Fruit fly (Drosophila melanogaster) whole organism, embryonic: ENCODE measurements around the gene mRpL48.
A peak's percentile ranks its signal among the peaks of the same experiment; 100 is the strongest.

Experiments
- B-H2 ChIP-seq: fragments of 200-800 bp; sonication (Bioruptor generic); optimal IDR thresholded peaks from 2 replicates; lab custom pipeline; 2018; ENCODE audit warnings: missing biosample characterization, mild to moderate bottlenecking, missing genetic modification characterization
- CG10147 ChIP-seq: fragments of 200-800 bp; sonication (Bioruptor generic); optimal IDR thresholded peaks from 2 replicates; lab custom pipeline; 2019; ENCODE audit warnings: missing biosample characterization, mild to moderate bottlenecking, missing genetic modification characterization, moderate library complexity
- CG10267 ChIP-seq: fragments of 200-800 bp; sonication (Bioruptor generic); optimal IDR thresholded peaks from 2 replicates; lab custom pipeline; 2018; ENCODE audit warnings: missing biosample characterization, mild to moderate bottlenecking, missing genetic modification characterization, moderate library complexity
- CG10979 ChIP-seq: fragments of 200-800 bp; sonication (Bioruptor generic); optimal IDR thresholded peaks from 2 replicates; lab custom pipeline; 2018; ENCODE audit warnings: missing biosample characterization, mild to moderate bottlenecking, missing genetic modification characterization, moderate library complexity
- CG12071 ChIP-seq: fragments of 200-800 bp; sonication (Bioruptor generic); optimal IDR thresholded peaks from 3 replicates; lab custom pipeline; 2018; ENCODE audit warnings: missing biosample characterization, mild to moderate bottlenecking, missing genetic modification characterization
- CG13287 ChIP-seq: fragments of 200-800 bp; sonication (Bioruptor generic); IDR thresholded peaks from 2 replicates; pipeline ENCODE4 v1.3.6; 2022; ENCODE audit warnings: missing biosample characterization, missing genetic modification characterization; ENCODE audit not compliant: partially characterized antibody
- CG13424 ChIP-seq: fragments of 200-800 bp; sonication (Bioruptor generic); optimal IDR thresholded peaks from 2 replicates; lab custom pipeline; 2019; ENCODE audit warnings: missing biosample characterization, mild to moderate bottlenecking, missing genetic modification characterization, moderate library complexity
- CG13894 ChIP-seq: fragments of 200-800 bp; sonication (Bioruptor generic); optimal IDR thresholded peaks from 3 replicates; lab custom pipeline; 2018; ENCODE audit warnings: missing biosample characterization, mild to moderate bottlenecking, missing genetic modification characterization, moderate library complexity
- CG15514 ChIP-seq: fragments of 200-800 bp; sonication (Bioruptor generic); optimal IDR thresholded peaks from 3 replicates; lab custom pipeline; 2017; ENCODE audit warnings: missing biosample characterization, missing genetic modification characterization, mild to moderate bottlenecking, moderate library complexity, missing genetic modification reagents
- CG16779 ChIP-seq: fragments of 200-800 bp; sonication (Bioruptor generic); IDR thresholded peaks from 2 replicates; pipeline ENCODE4 v1.3.6; 2022; ENCODE audit warnings: missing biosample characterization, missing genetic modification characterization
- CG17186 ChIP-seq: fragments of 200-800 bp; sonication (Bioruptor generic); optimal IDR thresholded peaks from 3 replicates; lab custom pipeline; 2017; ENCODE audit warnings: missing biosample characterization, missing genetic modification reagents, missing genetic modification characterization
- CG17361 ChIP-seq: fragments of 200-800 bp; sonication (Bioruptor generic); IDR thresholded peaks from 3 replicates; pipeline ENCODE4 v1.3.6; 2022; ENCODE audit warnings: missing biosample characterization, missing genetic modification characterization
- CG17568 ChIP-seq: fragments of 200-800 bp; sonication (Bioruptor generic); optimal IDR thresholded peaks from 2 replicates; lab custom pipeline; 2018; ENCODE audit warnings: missing biosample characterization, mild to moderate bottlenecking, missing genetic modification characterization, moderate library complexity
- CG18011 ChIP-seq: fragments of 200-800 bp; sonication (Bioruptor generic); optimal IDR thresholded peaks from 2 replicates; lab custom pipeline; 2017; ENCODE audit warnings: missing biosample characterization, missing genetic modification characterization, mild to moderate bottlenecking, moderate library complexity, missing genotype
- CG2712 ChIP-seq: fragments of 200-800 bp; optimal IDR thresholded peaks from 3 replicates; lab custom pipeline; 2019; ENCODE audit warnings: missing biosample characterization, mild to moderate bottlenecking, missing genetic modification characterization, moderate library complexity
- CG2875 ChIP-seq: fragments of 200-800 bp; sonication (Bioruptor generic); optimal IDR thresholded peaks from 2 replicates; lab custom pipeline; 2017; ENCODE audit warnings: missing biosample characterization, mild to moderate bottlenecking, missing genetic modification characterization, missing genetic modification reagents
- CG30431 ChIP-seq: fragments of 200-800 bp; sonication (Bioruptor generic); optimal IDR thresholded peaks from 2 replicates; lab custom pipeline; 2017; ENCODE audit warnings: missing biosample characterization, missing genetic modification characterization
- CG32532 ChIP-seq: fragments of 200-800 bp; sonication (Bioruptor generic); IDR thresholded peaks from 2 replicates; pipeline ENCODE4 v1.3.6; 2022; ENCODE audit warnings: missing biosample characterization, missing genetic modification characterization
- CG3995 ChIP-seq: fragments of 200-800 bp; sonication (Bioruptor generic); optimal IDR thresholded peaks from 3 replicates; lab custom pipeline; 2016; ENCODE audit warnings: missing biosample characterization, missing genetic modification characterization
- CG4854 ChIP-seq: fragments of 200-800 bp; sonication (Bioruptor generic); optimal IDR thresholded peaks from 2 replicates; lab custom pipeline; 2016; ENCODE audit warnings: missing biosample characterization, missing genetic modification characterization, inconsistent platforms
- CG8290 ChIP-seq, 3 experiments: fragments of 200-800 bp; sonication (Bioruptor generic); optimal IDR thresholded peaks; 2 replicates each; lab custom pipeline; 2016 to 2019; ENCODE audit warnings: missing biosample characterization in 3 of 3, missing genetic modification characterization in 3 of 3, mild to moderate bottlenecking in 2 of 3, moderate library complexity in 1 of 3
- CG8478 ChIP-seq: fragments of >200 bp; optimal IDR thresholded peaks from 2 replicates; lab custom pipeline; 2018
- Chrac-16 ChIP-seq: fragments of 200-800 bp; sonication (Bioruptor generic); optimal IDR thresholded peaks from 3 replicates; lab custom pipeline; 2016; ENCODE audit warnings: missing biosample characterization, missing genetic modification characterization
- HHEX ChIP-seq: fragments of 200-800 bp; sonication (Bioruptor generic); optimal IDR thresholded peaks from 3 replicates; lab custom pipeline; 2017; ENCODE audit warnings: missing biosample characterization, mild to moderate bottlenecking, missing genetic modification characterization, missing genetic modification reagents
- Hsf ChIP-seq: fragments of 200-800 bp; sonication (Bioruptor generic); optimal IDR thresholded peaks from 3 replicates; lab custom pipeline; 2016; ENCODE audit warnings: missing biosample characterization, missing genetic modification characterization
- Jarid2 ChIP-seq: fragments of 200-800 bp; sonication (Bioruptor generic); optimal IDR thresholded peaks from 3 replicates; lab custom pipeline; 2017; ENCODE audit warnings: mild to moderate bottlenecking, missing biosample characterization, missing genetic modification reagents, missing genetic modification characterization
- MTF-1 ChIP-seq: fragments of 200-800 bp; sonication (Bioruptor generic); optimal IDR thresholded peaks from 2 replicates; lab custom pipeline; 2018; ENCODE audit warnings: missing biosample characterization, mild to moderate bottlenecking, missing genetic modification characterization, borderline replicate concordance
- Meics ChIP-seq: fragments of 200-800 bp; sonication (Bioruptor generic); optimal IDR thresholded peaks from 2 replicates; lab custom pipeline; 2017; ENCODE audit warnings: missing biosample characterization, mild to moderate bottlenecking, missing genetic modification characterization
- NfI ChIP-seq: fragments of 200-800 bp; sonication (Bioruptor generic); optimal IDR thresholded peaks from 3 replicates; lab custom pipeline; 2018; ENCODE audit warnings: missing biosample characterization, mild to moderate bottlenecking, missing genetic modification characterization, moderate library complexity
- PHDP ChIP-seq: fragments of 200-800 bp; sonication (Bioruptor generic); optimal IDR thresholded peaks from 3 replicates; lab custom pipeline; 2018; ENCODE audit warnings: missing biosample characterization, mild to moderate bottlenecking, missing genetic modification characterization, moderate library complexity
- Rfx ChIP-seq: fragments of 200-800 bp; sonication (Bioruptor generic); IDR thresholded peaks from 2 replicates; pipeline ENCODE4 v1.3.6; 2022; ENCODE audit warnings: missing biosample characterization, missing genetic modification characterization
- Scr ChIP-seq: fragments of 200-800 bp; sonication (Bioruptor generic); IDR thresholded peaks from 2 replicates; pipeline ENCODE4 v1.3.6; 2022; ENCODE audit warnings: missing biosample characterization, missing genetic modification characterization; ENCODE audit not compliant: partially characterized antibody
- Tbp ChIP-seq: fragments of >200 bp; optimal IDR thresholded peaks from 2 replicates; lab custom pipeline; 2018; ENCODE audit warnings: missing biosample characterization, missing genetic modification characterization
- Trl ChIP-seq, 3 experiments: fragments of >200 bp in 2 of 3; fragments of 200-800 bp in 1 of 3; sonication (Bioruptor generic) in 1 of 3; optimal IDR thresholded peaks; 2 replicates in 1 of 3; 3 replicates in 2 of 3; lab custom pipeline; 2016 to 2017; ENCODE audit warnings: missing biosample characterization in 1 of 3, missing genetic modification characterization in 1 of 3
- Xbp1 ChIP-seq: fragments of 200-800 bp; sonication (Bioruptor generic); optimal IDR thresholded peaks from 3 replicates; lab custom pipeline; 2016; ENCODE audit warnings: missing biosample characterization, mild to moderate bottlenecking, missing genetic modification characterization
- abd-A ChIP-seq: fragments of 200-800 bp; sonication (Bioruptor generic); optimal IDR thresholded peaks from 3 replicates; lab custom pipeline; 2019; ENCODE audit warnings: missing biosample characterization, mild to moderate bottlenecking, missing genetic modification characterization, moderate library complexity
- bsh ChIP-seq, 2 experiments: fragments of 200-800 bp; sonication (Bioruptor generic); optimal IDR thresholded peaks; 2 replicates each; lab custom pipeline; 2017 to 2018; ENCODE audit warnings: mild to moderate bottlenecking in 2 of 2, missing biosample characterization in 2 of 2, missing genetic modification characterization in 2 of 2, moderate library complexity in 1 of 2
- da ChIP-seq: fragments of 200-800 bp; sonication (Bioruptor generic); optimal IDR thresholded peaks from 2 replicates; lab custom pipeline; 2016; ENCODE audit warnings: missing biosample characterization, missing genetic modification characterization
- dati ChIP-seq: fragments of 200-800 bp; sonication (Bioruptor generic); IDR thresholded peaks from 2 replicates; pipeline ENCODE4 v1.3.6; 2022; ENCODE audit warnings: missing biosample characterization, missing genetic modification characterization
- en ChIP-seq: fragments of 200-800 bp; sonication (Bioruptor generic); optimal IDR thresholded peaks from 2 replicates; lab custom pipeline; 2016; ENCODE audit warnings: missing biosample characterization, missing genetic modification characterization
- gt ChIP-seq: fragments of 200-800 bp; sonication (Bioruptor generic); IDR thresholded peaks from 2 replicates; pipeline ENCODE4 v1.3.6; 2022; ENCODE audit warnings: missing biosample characterization, missing genetic modification characterization
- onecut ChIP-seq: fragments of 200-800 bp; sonication (Bioruptor generic); IDR thresholded peaks from 2 replicates; pipeline ENCODE4 v1.3.6; 2022; ENCODE audit warnings: missing biosample characterization, missing genetic modification characterization
- peb ChIP-seq: fragments of 200-800 bp; sonication (Bioruptor generic); IDR thresholded peaks from 2 replicates; pipeline ENCODE4 v1.3.6; 2022; ENCODE audit warnings: missing biosample characterization, missing genetic modification characterization
- phol ChIP-seq: fragments of 200-800 bp; sonication (Bioruptor generic); optimal IDR thresholded peaks from 3 replicates; lab custom pipeline; 2018; ENCODE audit warnings: missing biosample characterization, mild to moderate bottlenecking, missing genetic modification characterization, moderate library complexity
- scrt ChIP-seq: fragments of 200-800 bp; sonication (Bioruptor generic); optimal IDR thresholded peaks from 2 replicates; lab custom pipeline; 2018; ENCODE audit warnings: missing biosample characterization, mild to moderate bottlenecking, missing genetic modification characterization, moderate library complexity
- sd ChIP-seq: fragments of 200-800 bp; sonication (Bioruptor generic); optimal IDR thresholded peaks from 3 replicates; lab custom pipeline; 2018; ENCODE audit warnings: missing biosample characterization, mild to moderate bottlenecking, missing genetic modification characterization, moderate library complexity
- sisA ChIP-seq: fragments of 200-800 bp; sonication (Bioruptor generic); IDR thresholded peaks from 2 replicates; pipeline ENCODE4 v1.3.6; 2022; ENCODE audit warnings: missing biosample characterization, missing genetic modification characterization
- trem ChIP-seq: fragments of 200-800 bp; optimal IDR thresholded peaks from 3 replicates; lab custom pipeline; 2019; ENCODE audit warnings: missing biosample characterization, mild to moderate bottlenecking, missing genetic modification characterization, moderate library complexity

The mRpL48 gene

DNA sequence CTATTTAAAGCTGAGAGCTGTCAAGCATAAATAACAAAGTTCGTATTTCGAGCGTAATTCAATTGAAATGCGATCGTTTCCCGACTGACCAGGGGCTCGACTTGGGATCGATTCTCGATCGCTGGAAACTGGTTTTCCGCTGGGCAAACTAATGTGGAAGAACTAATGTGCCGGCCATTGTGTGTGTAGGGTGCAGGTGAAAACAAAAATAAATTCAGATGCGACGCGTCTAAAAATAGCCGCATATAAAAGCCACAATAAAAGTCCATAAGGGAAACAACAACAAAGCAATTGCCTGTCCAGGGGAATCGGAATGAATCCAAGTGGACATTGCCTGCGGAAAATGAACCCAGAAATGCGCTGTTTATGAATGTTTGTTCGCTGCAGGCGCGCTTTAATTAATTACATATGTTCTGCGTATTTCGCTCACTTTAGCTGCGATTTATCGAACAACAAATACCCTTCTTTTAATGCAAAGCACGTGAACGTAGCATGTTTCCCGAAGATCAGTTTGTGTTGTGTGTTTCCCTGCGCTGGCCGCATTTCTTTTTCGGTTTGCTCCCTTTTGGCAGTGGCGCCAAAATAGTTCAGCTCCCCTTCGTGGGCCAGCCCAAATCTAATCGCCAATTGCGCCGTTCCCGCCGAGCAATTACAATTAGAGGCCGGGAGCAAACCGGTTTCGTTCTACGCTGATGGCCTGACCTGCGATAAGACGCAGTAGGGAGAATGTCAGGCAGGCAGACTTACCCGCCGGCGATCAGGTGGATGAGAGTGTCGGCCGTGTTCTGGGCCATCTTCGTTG is 13.1 kb downstream of the mRpL48 start (continued):
- TF ChIP-seq B-H2 (GFP tag; lab: Kevin White, UChicago) (no peak), CG13287 (no peak), Trl (optimal IDR thresholded peaks at IDR 0.05; lab: Kevin White, UChicago) (no peak), Trl (GFP tag; optimal IDR thresholded peaks at IDR 0.05; lab: Kevin White, UChicago) (no peak), onecut (GFP tag; lab: Robert Waterston, UW) (no peak), bsh (GFP tag; optimal IDR thresholded peaks at IDR 0.05; lab: Kevin White, UChicago) (peak in 1 of 2 experiments; percentile 52), CG16779 (GFP tag; lab: Robert Waterston, UW) (no peak), CG2875 (peak; percentile 10), sd (tag; lab: Kevin White, UChicago) (peak; percentile 50), CG17186 (no peak), CG32532 (GFP tag; lab: Robert Waterston, UW) (peak; percentile 15; the same call in 1 of the 2 replicates), Jarid2 (GFP tag; lab: Kevin White, UChicago) (no peak), CG13894 (tag; lab: Kevin White, UChicago) (peak; percentile 49), CG4854 (GFP tag; lab: Kevin White, UChicago) (no peak), Tbp (GFP tag; lab: Kevin White, UChicago) (no peak), CG3995 (GFP tag; lab: Kevin White, UChicago) (no peak), phol (no peak), Xbp1 (GFP tag; lab: Kevin White, UChicago) (peak; percentile 13), CG17361 (GFP tag; lab: Robert Waterston, UW) (no peak; the same call in 2 of the 3 replicates), HHEX (GFP tag; lab: Kevin White, UChicago) (no peak), Chrac-16 (no peak), Meics (GFP tag; lab: Kevin White, UChicago) (no peak), MTF-1 (GFP tag; lab: Kevin White, UChicago) (no peak), da (GFP tag; lab: Kevin White, UChicago) (no peak), gt (GFP tag; lab: Robert Waterston, UW) (no peak), CG10267 (tag; lab: Kevin White, UChicago) (no peak), CG8290 (GFP tag; optimal IDR thresholded peaks at IDR 0.05; lab: Kevin White, UChicago) (no peak), CG8290 (tag; optimal IDR thresholded peaks at IDR 0.05; lab: Kevin White, UChicago) (peak in 1 of 2 experiments; percentile 34), CG30431 (GFP tag; lab: Kevin White, UChicago) (no peak), CG17568 (no peak), CG10147 (GFP tag; lab: Kevin White, UChicago) (no peak), CG8478 (lab: Kevin White, UChicago) (no peak), CG10979 (tag; lab: Kevin White, UChicago) (peak; percentile 22), Rfx (peak; percentile 40), sisA (GFP tag; lab: Robert Waterston, UW) (no peak), peb (GFP tag; lab: Robert Waterston, UW) (no peak), dati (no peak), CG12071 (GFP tag; lab: Kevin White, UChicago) (no peak), Scr (GFP tag; lab: Robert Waterston, UW) (no peak), trem (tag; lab: Kevin White, UChicago) (no peak), scrt (no peak), CG2712 (tag; lab: Kevin White, UChicago) (peak; percentile 24), NfI (GFP tag; lab: Kevin White, UChicago) (peak; percentile 39), PHDP (tag; lab: Kevin White, UChicago) (peak; percentile 44), en (GFP tag; lab: Kevin White, UChicago) (no peak), CG18011 (no peak), CG15514 (no peak), abd-A (tag; lab: Kevin White, UChicago) (peak; percentile 70), Hsf (GFP tag; lab: Kevin White, UChicago) (no peak), CG13424 (peak; percentile 14)
